Worm (Caenorhabditis elegans): ENCODE results near the gene nhr-67.

DNA sequence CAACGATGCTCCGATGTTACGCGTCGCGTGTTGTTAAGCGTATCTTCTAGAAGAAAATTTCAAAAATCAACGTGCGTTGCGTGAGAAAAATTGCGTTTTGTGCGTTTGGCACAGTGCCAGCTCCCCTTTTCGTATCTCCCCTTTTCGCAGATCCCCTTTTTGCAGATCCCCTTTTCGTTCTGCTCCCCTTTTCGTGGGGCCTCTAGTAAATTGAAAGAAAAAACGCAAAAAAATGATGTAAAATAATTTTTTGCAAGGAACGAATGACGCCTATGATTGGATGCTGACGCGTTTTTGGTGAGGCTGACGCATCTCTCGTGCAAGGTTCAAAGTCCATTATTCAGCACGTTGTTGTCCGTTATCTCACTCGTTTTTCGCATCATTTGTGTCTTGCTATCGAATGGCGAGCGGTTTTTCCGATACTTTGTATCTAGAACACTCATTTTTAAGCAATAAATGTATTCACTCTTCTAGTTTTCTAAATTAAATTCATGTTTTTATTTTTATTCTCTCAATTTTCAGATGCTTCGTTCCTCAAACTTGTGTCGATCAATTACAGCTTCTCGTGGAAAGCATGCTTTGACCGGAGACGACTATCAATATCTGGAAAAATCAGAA, 9.7 kb downstream of the nhr-67 start, which contains the start of gene cpt-2:
- TF ChIP-seq elt-3 (tag; optimal IDR thresholded peaks at IDR 0.05): peak in 3 of 6 experiments; percentile 7 to 82 (median 79)
- peak; percentile 53 for TF ChIP-seq F16B12.6 (tag; optimal IDR thresholded peaks at IDR 0.05)
- peak; percentile 83 for TF ChIP-seq nhr-11 (tag; optimal IDR thresholded peaks at IDR 0.05)
- TF ChIP-seq fkh-8 (tag; optimal IDR thresholded peaks at IDR 0.05): peak; percentile 79
- TF ChIP-seq ceh-88 (GFP tag; IDR thresholded peaks at IDR 0.05): peak; percentile 78
